Worm (Caenorhabditis elegans): ENCODE measurements around the gene hpo-40.

hpo-40 gene

ce11 chrV:10248255-10248979 lies 35.7 kb downstream of the hpo-40 start, which contains the start of gene akt-1 (continued):
- TF ChIP-seq cey-2 (tag; optimal IDR thresholded peaks at IDR 0.05; ENCODE audit: borderline replicate concordance, insufficient read depth), result no peak
- no peak for TF ChIP-seq dve-1 (tag; optimal IDR thresholded peaks at IDR 0.05; ENCODE audit: insufficient read depth)
- no peak for TF ChIP-seq dpl-1 (GFP tag; optimal IDR thresholded peaks at IDR 0.05)
- no peak for TF ChIP-seq gei-8 (GFP tag; optimal IDR thresholded peaks at IDR 0.05)

DNA sequence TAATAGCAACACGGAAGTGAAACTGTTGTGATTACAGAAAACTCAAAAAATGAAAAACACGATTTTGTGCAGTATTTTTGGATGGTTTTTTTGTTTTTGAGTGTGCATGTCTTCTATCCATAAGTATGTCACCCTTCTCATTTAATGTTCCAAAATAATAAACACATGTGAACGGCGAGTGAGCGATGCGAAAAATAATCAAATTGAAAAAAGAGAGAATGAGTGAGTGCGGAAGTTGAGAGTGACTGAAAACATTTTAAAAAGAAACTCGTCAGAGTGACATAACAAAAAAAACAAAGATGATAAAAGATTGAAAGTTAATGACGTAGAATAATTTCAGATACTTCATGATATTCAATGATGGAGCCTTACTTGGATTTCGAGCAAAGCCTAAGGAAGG lies 36.8 kb downstream of the hpo-40 start:
- TF ChIP-seq ceh-20 (GFP tag; IDR thresholded peaks at IDR 0.05) (no peak), daf-16 (GFP tag; optimal IDR thresholded peaks at IDR 0.05) (peak in 1 of 2 experiments; percentile 72), daf-16 (tag; optimal IDR thresholded peaks at IDR 0.05) (peak; percentile 7), aha-1 (tag) (peak; percentile 94)

ce11 chrV:10252682-10253081 lies 40.0 kb downstream of the hpo-40 start:
- TF ChIP-seq aha-1 (tag) (peak; percentile 76), nhr-41 (GFP tag; IDR thresholded peaks at IDR 0.05) (no peak), fos-1 (tag; optimal IDR thresholded peaks at IDR 0.05) (peak; percentile 23), ceh-82 (tag; optimal IDR thresholded peaks at IDR 0.05) (no peak), mep-1 (tag; optimal IDR thresholded peaks at IDR 0.05) (peak; percentile 8), daf-16 (GFP tag; optimal IDR thresholded peaks at IDR 0.05) (no peak), daf-16 (tag; optimal IDR thresholded peaks at IDR 0.05) (peak; percentile 15), lsy-2 (tag; optimal IDR thresholded peaks at IDR 0.05) (peak in 1 of 2 experiments; percentile 41), Y75B8A.6 (GFP tag; IDR thresholded peaks at IDR 0.05) (no peak), ama-1 (optimal IDR thresholded peaks at IDR 0.05) (peak; percentile 80), zip-11 (GFP tag; IDR thresholded peaks at IDR 0.05) (no peak)

ce11 chrV:10255005-10255472 lies 42.3 kb downstream of the hpo-40 start, which contains the start of gene rop-1:
rop-1 (minus strand) TSS chrV:10255055.
- TF ChIP-seq madf-5 (GFP tag; IDR thresholded peaks at IDR 0.05) (no peak), zip-2 (tag; optimal IDR thresholded peaks at IDR 0.05) (peak; percentile 94), mxl-2 (GFP tag; conservative IDR thresholded peaks at IDR 0.05) (no peak), pqm-1 (tag; optimal IDR thresholded peaks at IDR 0.05) (peak; percentile 12), pha-4 (GFP tag; IDR thresholded peaks at IDR 0.05) (no peak), pha-4 (tag; optimal IDR thresholded peaks at IDR 0.05) (peak; percentile 68), nhr-28 (tag; optimal IDR thresholded peaks at IDR 0.05) (peak; percentile 37), dve-1 (tag; optimal IDR thresholded peaks at IDR 0.05; ENCODE audit: insufficient read depth) (peak; percentile 58), daf-16 (GFP tag; optimal IDR thresholded peaks at IDR 0.05) (no peak), daf-16 (tag; optimal IDR thresholded peaks at IDR 0.05) (peak; percentile 64), ama-1 (optimal IDR thresholded peaks at IDR 0.05) (peak; percentile 59)

DNA sequence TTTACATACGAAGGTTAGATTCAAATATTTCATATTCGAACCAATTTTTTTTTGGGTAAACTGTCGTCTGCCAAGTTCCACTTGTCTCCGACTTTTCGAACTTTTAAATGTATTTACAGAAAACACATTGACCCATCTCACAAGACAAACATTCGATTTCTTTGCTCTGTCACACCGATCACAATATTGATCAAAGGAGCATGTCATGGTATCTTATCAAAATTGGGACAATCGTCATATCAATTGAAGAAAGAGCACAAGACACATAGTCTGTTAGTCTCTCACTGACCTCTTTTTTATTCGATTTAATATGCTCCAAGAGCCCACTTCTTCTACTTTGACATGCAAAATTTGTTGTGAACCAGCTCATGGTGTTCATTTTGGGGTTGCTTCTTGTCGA lies 43.3 kb downstream of the hpo-40 start, which contains the start of gene nhr-232:
Gene nhr-232, plus strand, starts transcription at position 121 of the 400 bp plus-strand sequence.
- no peak for TF ChIP-seq R02D3.7 (tag; optimal IDR thresholded peaks at IDR 0.05)
- TF ChIP-seq dmd-6 (GFP tag; IDR thresholded peaks at IDR 0.05), result peak; percentile 91
- no peak for TF ChIP-seq dmd-8 (GFP tag; IDR thresholded peaks at IDR 0.05)
- TF ChIP-seq unc-62 (GFP tag; optimal IDR thresholded peaks at IDR 0.05 in 1 of 2), result no peak
- TF ChIP-seq unc-62 (tag; optimal IDR thresholded peaks at IDR 0.05), result no peak
- TF ChIP-seq tra-1 (GFP tag; IDR thresholded peaks at IDR 0.05), result no peak
- peak; percentile 73 for TF ChIP-seq nhr-77 (tag; optimal IDR thresholded peaks at IDR 0.05)
- TF ChIP-seq hlh-30 (tag; optimal IDR thresholded peaks at IDR 0.05; ENCODE audit: insufficient read depth), result peak; percentile 75
- no peak for TF ChIP-seq zip-11 (GFP tag; IDR thresholded peaks at IDR 0.05)
- no peak for TF ChIP-seq mxl-2 (GFP tag; conservative IDR thresholded peaks at IDR 0.05)
- TF ChIP-seq php-3 (GFP tag; IDR thresholded peaks at IDR 0.05), result peak; percentile 63
- no peak for TF ChIP-seq ama-1 (optimal IDR thresholded peaks at IDR 0.05)
- no peak for TF ChIP-seq aha-1 (tag)
- TF ChIP-seq lim-7 (GFP tag; IDR thresholded peaks at IDR 0.05), result no peak
- no peak for TF ChIP-seq zip-2 (tag; optimal IDR thresholded peaks at IDR 0.05)
- no peak for TF ChIP-seq snpc-4 (tag; optimal IDR thresholded peaks at IDR 0.05)
- peak; percentile 64 for TF ChIP-seq dve-1 (tag; optimal IDR thresholded peaks at IDR 0.05; ENCODE audit: insufficient read depth)
- TF ChIP-seq mxl-3 (GFP tag; optimal IDR thresholded peaks at IDR 0.05), result peak; percentile 52
- peak; percentile 75 for TF ChIP-seq hlh-11 (tag; optimal IDR thresholded peaks at IDR 0.05)
- TF ChIP-seq pqm-1 (tag; optimal IDR thresholded peaks at IDR 0.05), result peak; percentile 86
- TF ChIP-seq mes-2 (tag; optimal IDR thresholded peaks at IDR 0.05; ENCODE audit: poor library complexity, severe bottlenecking), result peak; percentile 33
- TF ChIP-seq nhr-28 (tag; optimal IDR thresholded peaks at IDR 0.05), result peak; percentile 80
- TF ChIP-seq pha-4 (GFP tag; IDR thresholded peaks at IDR 0.05), result no peak
- TF ChIP-seq pha-4 (tag; optimal IDR thresholded peaks at IDR 0.05), result peak; percentile 14
- TF ChIP-seq ceh-20 (GFP tag; IDR thresholded peaks at IDR 0.05), result no peak
- no peak for TF ChIP-seq ztf-11 (tag; optimal IDR thresholded peaks at IDR 0.05)
- no peak for TF ChIP-seq nhr-111 (GFP tag; optimal IDR thresholded peaks at IDR 0.05)
- no peak for TF ChIP-seq nhr-42 (GFP tag; IDR thresholded peaks at IDR 0.05)
- no peak for TF ChIP-seq daf-16 (GFP tag; optimal IDR thresholded peaks at IDR 0.05)
- TF ChIP-seq daf-16 (tag; optimal IDR thresholded peaks at IDR 0.05), result peak; percentile 89

Data from whole organism, L4 larva.